Fruit fly (Drosophila melanogaster) ovary, adult (tissue): ENCODE results near the gene Tmtc1.

Experiments used
- CG17801 ChIP-seq: fragments of 200-800 bp; optimal IDR thresholded peaks from 2 replicates; lab custom pipeline; 2019; ENCODE audit warnings: missing biosample characterization, mild to moderate bottlenecking, missing genetic modification characterization, moderate library complexity; ENCODE audit not compliant: partially characterized antibody

Tmtc1 gene

dm6 chr2L:2725374-2725773 lies 47.8 kb downstream of the Tmtc1 start, which contains the start of gene CG31689:
Gene CG31689 (plus strand): TSS chr2L:2725674.
- no peak for TF ChIP-seq CG17801 (GFP tag; lab: Kevin White, UChicago)

DNA sequence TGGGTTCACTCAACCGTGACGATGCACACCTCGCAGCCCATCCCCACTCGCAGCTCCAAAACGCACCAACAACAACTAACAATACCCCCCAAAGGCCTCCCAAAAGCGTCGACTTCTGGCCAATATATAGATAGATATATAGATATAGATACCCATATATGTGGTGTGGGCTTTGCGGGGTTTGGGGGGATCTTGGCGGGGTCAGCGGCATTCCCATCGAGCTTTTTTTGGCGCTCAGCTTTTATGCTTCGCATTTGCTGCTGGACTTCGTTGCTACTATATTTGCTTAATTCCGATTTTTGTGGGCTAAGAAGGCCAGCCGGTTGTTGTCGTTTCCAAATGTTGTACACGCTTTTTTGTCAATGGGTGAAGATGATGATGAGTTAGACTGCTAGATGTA lies 49.8 kb downstream of the Tmtc1 start:
- TF ChIP-seq CG17801 (GFP tag; lab: Kevin White, UChicago): no peak

dm6 chr2L:2727812-2728211 lies 50.3 kb downstream of the Tmtc1 start:
- TF ChIP-seq CG17801 (GFP tag; lab: Kevin White, UChicago): no peak

dm6 chr2L:2728577-2728976 lies 51.0 kb downstream of the Tmtc1 start:
- no peak for TF ChIP-seq CG17801 (GFP tag; lab: Kevin White, UChicago)

DNA sequence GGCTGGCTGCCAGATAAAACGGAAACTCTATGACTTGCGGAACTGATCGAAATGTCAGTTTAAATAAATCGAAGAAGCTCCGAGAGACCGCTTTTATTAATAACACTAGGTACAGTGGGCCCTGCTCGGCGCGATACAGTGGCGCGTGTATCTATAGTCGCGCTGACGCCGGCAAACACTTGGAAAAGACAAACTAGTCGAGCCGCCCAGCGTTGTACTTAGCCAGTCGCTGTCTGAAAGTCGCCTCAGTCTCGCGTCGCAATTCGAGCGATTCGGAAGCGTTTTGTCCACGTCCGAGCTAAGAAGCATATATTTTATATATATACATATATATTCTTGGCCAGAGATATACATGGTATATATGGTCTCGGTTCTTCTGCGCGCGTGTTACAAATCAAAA lies 52.3 kb downstream of the Tmtc1 start:
- no peak for TF ChIP-seq CG17801 (GFP tag; lab: Kevin White, UChicago)

DNA sequence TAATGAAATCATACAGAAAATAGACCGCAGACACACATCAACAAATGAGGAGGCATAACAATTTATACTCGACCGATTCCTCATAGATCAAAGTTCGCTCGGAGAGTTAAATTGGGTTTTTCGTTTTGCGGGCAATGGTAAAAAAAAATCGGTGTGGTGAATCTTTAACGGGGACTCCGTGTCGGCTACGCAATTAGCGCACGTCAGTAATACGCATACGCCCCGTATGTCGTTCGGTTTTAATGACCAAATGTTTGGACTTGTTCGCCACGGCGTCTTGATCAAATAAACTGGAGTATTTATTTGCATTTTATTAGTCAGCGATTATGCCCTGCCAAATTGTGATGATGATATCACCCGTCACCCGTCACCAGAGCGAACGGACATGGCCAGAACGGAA lies 53.2 kb downstream of the Tmtc1 start:
- TF ChIP-seq CG17801 (GFP tag; lab: Kevin White, UChicago): no peak

DNA sequence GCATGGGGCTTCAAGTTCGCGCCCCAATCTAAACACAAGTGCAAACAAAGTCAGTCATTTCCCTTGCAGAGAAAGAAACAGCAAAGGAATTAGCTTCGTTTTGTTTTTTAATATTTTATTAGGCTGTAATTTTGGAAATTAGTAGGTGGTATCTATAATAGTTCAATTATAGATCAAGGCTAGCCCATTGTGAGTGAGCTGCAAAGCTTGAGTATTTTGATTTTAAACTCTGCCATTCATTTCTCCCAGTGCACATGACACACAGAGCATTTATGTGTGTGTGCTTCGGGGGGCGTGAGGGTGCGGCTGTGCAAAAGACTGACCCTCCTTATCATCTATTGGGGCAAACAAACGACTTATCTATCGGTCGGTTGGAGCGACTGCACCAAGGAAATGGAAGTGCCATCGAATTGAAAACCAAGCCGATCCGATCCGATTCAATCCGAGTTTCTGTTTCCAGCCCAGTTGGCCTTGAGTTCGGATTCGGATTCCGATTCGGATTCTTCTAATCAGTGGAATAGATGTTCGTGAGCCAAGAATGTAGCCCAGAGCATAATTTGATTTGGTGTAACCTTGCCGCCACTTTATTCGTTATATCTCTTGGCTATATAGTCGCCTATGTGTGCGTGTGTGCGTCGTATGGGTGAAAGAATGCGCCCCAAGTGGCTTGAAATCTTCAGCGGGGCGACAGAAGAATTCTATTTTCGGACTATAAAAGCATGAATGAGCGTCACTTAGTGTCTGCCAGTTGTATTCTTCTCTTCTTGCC lies 54.0 kb downstream of the Tmtc1 start:
- no peak for TF ChIP-seq CG17801 (GFP tag; lab: Kevin White, UChicago)

dm6 chr2L:2732139-2732830 lies 54.8 kb downstream of the Tmtc1 start:
- no peak for TF ChIP-seq CG17801 (GFP tag; lab: Kevin White, UChicago)

DNA sequence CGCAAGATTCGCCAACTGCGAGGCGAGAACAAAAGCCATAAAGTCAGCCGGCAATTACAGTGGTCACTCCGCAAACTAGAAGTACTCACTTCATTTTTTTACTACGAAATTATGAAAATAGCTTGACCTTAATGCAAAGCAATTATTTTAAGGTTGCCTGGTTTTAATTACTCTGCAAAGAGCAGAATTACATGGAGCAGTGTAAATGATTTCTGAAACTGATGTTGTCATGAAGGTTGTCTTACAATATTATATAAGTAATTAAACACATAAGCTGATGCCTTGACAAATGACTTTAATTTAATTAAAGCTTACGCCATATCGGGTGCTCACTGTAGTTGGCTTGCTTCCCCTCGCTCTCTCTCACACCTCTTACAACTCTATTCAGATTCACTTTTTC lies 56.7 kb downstream of the Tmtc1 start:
- peak; percentile 86 for TF ChIP-seq CG17801 (GFP tag; lab: Kevin White, UChicago)

- TF ChIP-seq CG17801 (GFP tag; lab: Kevin White, UChicago): peak; percentile 21
These were observed 57.4 kb downstream of the Tmtc1 start for dm6 chr2L:2734946-2735345.

- no peak for TF ChIP-seq CG17801 (GFP tag; lab: Kevin White, UChicago)
These were observed 58.0 kb downstream of the Tmtc1 start for dm6 chr2L:2735539-2735938.

dm6 chr2L:2737561-2737960 lies 60.0 kb downstream of the Tmtc1 start:
- no peak for TF ChIP-seq CG17801 (GFP tag; lab: Kevin White, UChicago)

DNA sequence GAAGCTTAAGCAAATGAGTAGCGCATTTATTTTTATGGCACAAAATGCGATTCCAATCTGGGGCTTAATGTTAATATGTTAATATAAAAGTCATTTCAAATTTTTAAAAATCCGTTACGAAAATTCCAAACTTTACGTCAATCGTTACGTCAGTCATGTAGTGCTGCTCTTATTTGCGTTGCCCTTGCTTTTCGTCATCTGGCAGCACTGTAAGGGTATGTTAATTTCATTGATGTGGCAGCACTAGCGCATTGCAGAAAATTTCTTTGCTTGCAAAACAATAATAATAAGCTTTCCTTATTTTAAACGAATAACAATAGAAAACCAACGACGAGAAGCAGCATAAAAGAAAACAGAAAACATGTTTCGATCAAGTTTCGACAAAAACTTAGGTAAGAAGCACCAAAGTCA lies 62.3 kb downstream of the Tmtc1 start, which contains the start of gene Hrs:
Gene Hrs, plus strand, starts transcription at position 167 of the 411 bp plus-strand sequence.
- TF ChIP-seq CG17801 (GFP tag; lab: Kevin White, UChicago): peak; percentile 35

DNA sequence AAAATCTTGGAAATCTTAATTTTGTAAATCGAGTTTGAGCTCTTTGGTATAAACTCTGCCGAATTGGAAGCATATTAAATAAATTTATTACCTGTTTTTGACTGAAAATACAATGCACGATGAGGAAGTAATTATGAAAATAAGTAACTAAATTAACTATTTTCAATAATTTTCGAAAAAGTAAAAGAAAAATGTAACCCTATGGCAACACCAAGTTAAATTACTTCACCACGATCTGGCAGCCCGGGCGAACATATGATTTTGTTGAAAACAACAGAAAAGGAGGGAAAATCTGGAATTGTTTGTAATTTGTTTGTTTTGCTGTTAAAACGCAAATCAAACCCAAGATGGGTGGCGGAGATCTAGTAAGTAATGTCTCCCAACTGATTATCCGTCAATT lies 67.3 kb downstream of the Tmtc1 start, which contains the start of the genes CG9961 and Cwc25:
Gene CG9961, minus strand, starts transcription at position 83 of the 400 bp plus-strand sequence.
Gene Cwc25, plus strand, starts transcription at position 247 of the 400 bp plus-strand sequence.
- no peak for TF ChIP-seq CG17801 (GFP tag; lab: Kevin White, UChicago)

- TF ChIP-seq CG17801 (GFP tag; lab: Kevin White, UChicago): peak; percentile 95
These were observed 71.1 kb downstream of the Tmtc1 start for dm6 chr2L:2748480-2749143.
